Worm (Caenorhabditis elegans): ENCODE data around the gene Y54F10AR.1.

ce11 chrIII:2571447-2571846 lies 4.0 kb downstream of the Y54F10AR.1 start, which contains the start of gene Y54F10AR.2:
- no peak for TF ChIP-seq egl-27 (tag; optimal IDR thresholded peaks at IDR 0.05)
- TF ChIP-seq nhr-237 (tag; optimal IDR thresholded peaks at IDR 0.05), result no peak
- TF ChIP-seq elt-2 (tag; optimal IDR thresholded peaks at IDR 0.05), result no peak
- no peak for TF ChIP-seq ama-1 (optimal IDR thresholded peaks at IDR 0.05)
- no peak for TF ChIP-seq ztf-11 (tag; optimal IDR thresholded peaks at IDR 0.05)
- TF ChIP-seq nfya-1 (tag; optimal IDR thresholded peaks at IDR 0.05; ENCODE audit: insufficient read depth), result no peak
- no peak for TF ChIP-seq fos-1 (tag; optimal IDR thresholded peaks at IDR 0.05)
- TF ChIP-seq eor-1 (tag; optimal IDR thresholded peaks at IDR 0.05), result no peak

All from whole organism, L3 larva.